Worm (Caenorhabditis elegans) whole organism, L4/young adult: ENCODE results near the gene C25G4.7.

ENCODE experiments used
- W03F9.2 ChIP-seq: fragments of 150-350 bp; optimal IDR thresholded peaks from 2 replicates; lab custom pipeline; 2014; ENCODE audit warnings: missing biosample characterization, missing genetic modification characterization
- him-1 ChIP-seq: sonication (generic microtip); optimal IDR thresholded peaks from 2 replicates; lab custom pipeline; 2016; ENCODE audit warnings: missing genotype, missing genetic modification reagents, missing genetic modification characterization, missing compliant biosample characterization

DNA sequence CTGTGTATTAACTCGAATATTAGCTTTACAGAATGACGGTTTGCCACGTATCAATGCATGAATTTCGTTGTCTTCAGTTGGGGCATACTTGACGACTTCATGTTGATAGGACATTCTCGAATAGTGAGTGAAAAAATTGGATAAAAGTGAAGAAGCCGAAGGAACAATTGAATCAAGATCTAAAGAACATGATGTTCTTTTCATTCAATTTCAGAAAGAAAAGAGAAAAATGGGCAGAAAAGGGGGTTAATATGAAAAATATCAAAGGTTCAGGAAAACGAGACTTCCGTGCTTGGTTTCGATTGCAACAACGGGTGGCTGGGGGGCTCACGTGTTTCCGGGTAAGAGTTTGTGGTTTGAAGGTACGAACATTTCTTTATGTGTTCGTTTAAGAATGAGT, 42.1 kb upstream of the C25G4.7 start:
- TF ChIP-seq him-1 (no peak), W03F9.2 (tag; lab: Kevin White, UChicago) (no peak)
